Fruit fly (Drosophila melanogaster): ENCODE data around the gene CG15731.

CG15731 gene

dm6 chrX:12462936-12463558, 5.5 kb upstream of the CG15731 start, which contains the start of the genes Rab40 and CG42258 (continued):
- no peak for TF ChIP-seq onecut (GFP tag; IDR thresholded peaks at IDR 0.05)
- TF ChIP-seq her (GFP tag; optimal IDR thresholded peaks at IDR 0.05): no peak
- no peak for TF ChIP-seq hb (GFP tag; IDR thresholded peaks at IDR 0.05; ENCODE audit: partially characterized antibody)
- peak; percentile 73; the same call in 2 of the 3 replicates for TF ChIP-seq knrl (GFP tag; IDR thresholded peaks at IDR 0.05; ENCODE audit: partially characterized antibody)
- peak; percentile 49 for TF ChIP-seq CG12155 (GFP tag; optimal IDR thresholded peaks at IDR 0.05)
- TF ChIP-seq sna (GFP tag; IDR thresholded peaks at IDR 0.05; ENCODE audit: partially characterized antibody): peak; percentile 44; the same call in 1 of the 2 replicates
- no peak for TF ChIP-seq repo (GFP tag; optimal IDR thresholded peaks at IDR 0.05)
- TF ChIP-seq Sry-δ (GFP tag; optimal IDR thresholded peaks at IDR 0.05): peak; percentile 90
- peak; percentile 62; the same call in 1 of the 2 replicates for TF ChIP-seq unc-4 (GFP tag; IDR thresholded peaks at IDR 0.05; ENCODE audit: partially characterized antibody)
- no peak; the same call in 2 of the 3 replicates for TF ChIP-seq H15 (GFP tag; IDR thresholded peaks at IDR 0.05)
- TF ChIP-seq vnd (GFP tag; IDR thresholded peaks at IDR 0.05; ENCODE audit: partially characterized antibody): peak; percentile 53; the same call in 1 of the 3 replicates
- TF ChIP-seq ssp (GFP tag; IDR thresholded peaks at IDR 0.05): peak; percentile 32; the same call in 1 of the 2 replicates
- TF ChIP-seq tgo (GFP tag; IDR thresholded peaks at IDR 0.05): no peak
- TF ChIP-seq ERR (GFP tag; optimal IDR thresholded peaks at IDR 0.05): no peak
- TF ChIP-seq Ptx1 (GFP tag; IDR thresholded peaks at IDR 0.05): no peak
- TF ChIP-seq cad (GFP tag; optimal IDR thresholded peaks at IDR 0.05): no peak
- no peak for TF ChIP-seq hkb (optimal IDR thresholded peaks at IDR 0.05)
- TF ChIP-seq hkb (GFP tag; IDR thresholded peaks at IDR 0.05): no peak
- TF ChIP-seq CG14965 (GFP tag; optimal IDR thresholded peaks at IDR 0.05; ENCODE audit: borderline replicate concordance): no peak
- no peak for TF ChIP-seq so (GFP tag; IDR thresholded peaks at IDR 0.05)
- TF ChIP-seq CG11093 (GFP tag; IDR thresholded peaks at IDR 0.05): no peak
- no peak for TF ChIP-seq CG10321 (GFP tag; IDR thresholded peaks at IDR 0.05)
- TF ChIP-seq Ets97D (GFP tag; optimal IDR thresholded peaks at IDR 0.05): peak; percentile 39
- TF ChIP-seq slp2 (GFP tag; optimal IDR thresholded peaks at IDR 0.05): no peak
- TF ChIP-seq CG3995 (GFP tag; optimal IDR thresholded peaks at IDR 0.05): no peak
- TF ChIP-seq NC2α (GFP tag; optimal IDR thresholded peaks at IDR 0.05): no peak
- no peak for TF ChIP-seq D19B (GFP tag; optimal IDR thresholded peaks at IDR 0.05)
- peak; percentile 45 for TF ChIP-seq CG2712 (tag; optimal IDR thresholded peaks at IDR 0.05)
- TF ChIP-seq CG1603 (tag; optimal IDR thresholded peaks at IDR 0.05): peak; percentile 33
- no peak for TF ChIP-seq CG6813 (GFP tag; optimal IDR thresholded peaks at IDR 0.05)
- no peak for TF ChIP-seq Eip74EF (GFP tag; optimal IDR thresholded peaks at IDR 0.05)
- TF ChIP-seq H2.0 (GFP tag; IDR thresholded peaks at IDR 0.05): peak; percentile 2; the same call in 1 of the 2 replicates
- TF ChIP-seq sim (GFP tag; IDR thresholded peaks at IDR 0.05): no peak
- TF ChIP-seq Dad (GFP tag; optimal IDR thresholded peaks at IDR 0.05): peak; percentile 21
- TF ChIP-seq dmrt99B (tag; optimal IDR thresholded peaks at IDR 0.05): peak; percentile 24
- TF ChIP-seq CG13424 (tag; optimal IDR thresholded peaks at IDR 0.05): peak; percentile 40
- TF ChIP-seq CG33557 (GFP tag; optimal IDR thresholded peaks at IDR 0.05): no peak
- peak; percentile 56 for TF ChIP-seq CG6791 (GFP tag; IDR thresholded peaks at IDR 0.05; ENCODE audit: partially characterized antibody)
- TF ChIP-seq CG3065 (GFP tag; optimal IDR thresholded peaks at IDR 0.05): no peak
- TF ChIP-seq CG1647 (GFP tag; optimal IDR thresholded peaks at IDR 0.05): no peak
- no peak for TF ChIP-seq en (GFP tag; optimal IDR thresholded peaks at IDR 0.05)
- no peak for TF ChIP-seq ac (GFP tag; optimal IDR thresholded peaks at IDR 0.05)
- TF ChIP-seq CG1529 (GFP tag; optimal IDR thresholded peaks at IDR 0.05): no peak
- TF ChIP-seq CG17612 (GFP tag; IDR thresholded peaks at IDR 0.05): no peak
- peak; percentile 25 for TF ChIP-seq CG7556 (GFP tag; optimal IDR thresholded peaks at IDR 0.05)
- TF ChIP-seq pb (GFP tag; optimal IDR thresholded peaks at IDR 0.05): no peak
- no peak for TF ChIP-seq CG12744 (GFP tag; optimal IDR thresholded peaks at IDR 0.05)
- TF ChIP-seq CG15011 (GFP tag; optimal IDR thresholded peaks at IDR 0.05): no peak
- 0 out of 2 replicates have a peak, but pooled peaks have one; percentile 12 for TF ChIP-seq esg (GFP tag; conservative IDR thresholded peaks at IDR 0.05)
- TF ChIP-seq CG15696 (tag; optimal IDR thresholded peaks at IDR 0.05): peak; percentile 25
